Worm (Caenorhabditis elegans): ENCODE results near the gene tdc-1.
A peak's percentile ranks its signal among the peaks of the same experiment; 100 is the strongest.

- TF ChIP-seq ztf-11 (tag; optimal IDR thresholded peaks at IDR 0.05) (no peak), ama-1 (optimal IDR thresholded peaks at IDR 0.05) (no peak), ceh-82 (tag; optimal IDR thresholded peaks at IDR 0.05) (no peak), nhr-25 (tag; optimal IDR thresholded peaks at IDR 0.05) (peak; percentile 47), nhr-12 (tag; optimal IDR thresholded peaks at IDR 0.05) (no peak), egl-27 (tag; optimal IDR thresholded peaks at IDR 0.05) (no peak), ztf-4 (tag; optimal IDR thresholded peaks at IDR 0.05) (no peak), lsy-2 (tag; optimal IDR thresholded peaks at IDR 0.05) (no peak), unc-62 (GFP tag; optimal IDR thresholded peaks at IDR 0.05) (no peak)
Observed at ce11 chrII:8225347-8225746, 45.0 kb upstream of the tdc-1 start.
